Worm (Caenorhabditis elegans): Measurements from ENCODE around the gene C06E1.11.
A peak's percentile ranks its signal among the peaks of the same experiment; 100 is the strongest.

The C06E1.11 gene

ce11 chrIII:8643639-8644038 lies 27.2 kb upstream of the C06E1.11 start, which contains the start of gene twk-7:
Gene twk-7, minus strand, starts transcription at chrIII:8643739.
- TF ChIP-seq ztf-16 (tag; optimal IDR thresholded peaks at IDR 0.05) (no peak), sdc-2 (tag; optimal IDR thresholded peaks at IDR 0.05) (no peak), C08G9.2 (tag; optimal IDR thresholded peaks at IDR 0.05) (no peak), hlh-30 (tag; optimal IDR thresholded peaks at IDR 0.05; ENCODE audit: insufficient read depth) (no peak), mec-3 (tag; optimal IDR thresholded peaks at IDR 0.05; ENCODE audit: borderline replicate concordance) (no peak), pat-9 (tag; optimal IDR thresholded peaks at IDR 0.05) (no peak), C38D4.7 (GFP tag; optimal IDR thresholded peaks at IDR 0.05) (no peak), ceh-18 (tag; optimal IDR thresholded peaks at IDR 0.05) (no peak), fkh-10 (GFP tag; optimal IDR thresholded peaks at IDR 0.05) (no peak), pha-2 (tag; optimal IDR thresholded peaks at IDR 0.05) (no peak), T23F11.4 (GFP tag; optimal IDR thresholded peaks at IDR 0.05) (no peak), odd-2 (tag; optimal IDR thresholded peaks at IDR 0.05) (no peak), gmeb-2 (tag; optimal IDR thresholded peaks at IDR 0.05) (no peak), ref-2 (tag; optimal IDR thresholded peaks at IDR 0.05) (no peak), pax-1 (tag; optimal IDR thresholded peaks at IDR 0.05) (no peak), eyg-1 (tag; optimal IDR thresholded peaks at IDR 0.05) (no peak), ceh-9 (tag; optimal IDR thresholded peaks at IDR 0.05) (no peak)

ce11 chrIII:8639188-8639795 lies 22.8 kb upstream of the C06E1.11 start, which contains the start of gene fip-1:
Gene fip-1, plus strand, starts transcription at chrIII:8639745.
- TF ChIP-seq rnt-1 (tag; optimal IDR thresholded peaks at IDR 0.05) (no peak), ceh-2 (tag; optimal IDR thresholded peaks at IDR 0.05) (no peak), lin-11 (tag; optimal IDR thresholded peaks at IDR 0.05) (no peak), unc-42 (tag; optimal IDR thresholded peaks at IDR 0.05) (no peak), ceh-22 (tag; optimal IDR thresholded peaks at IDR 0.05) (no peak), pat-9 (tag; optimal IDR thresholded peaks at IDR 0.05) (no peak), ceh-6 (GFP tag; optimal IDR thresholded peaks at IDR 0.05) (no peak), gmeb-2 (tag; optimal IDR thresholded peaks at IDR 0.05) (no peak), lim-6 (tag; optimal IDR thresholded peaks at IDR 0.05) (no peak), hlh-8 (tag; optimal IDR thresholded peaks at IDR 0.05) (no peak), nhr-11 (tag; optimal IDR thresholded peaks at IDR 0.05) (no peak), eyg-1 (tag; optimal IDR thresholded peaks at IDR 0.05) (no peak), pqm-1 (tag; optimal IDR thresholded peaks at IDR 0.05) (no peak), ttx-3 (tag; optimal IDR thresholded peaks at IDR 0.05) (no peak), fax-1 (tag; optimal IDR thresholded peaks at IDR 0.05) (no peak), ceh-18 (tag; optimal IDR thresholded peaks at IDR 0.05) (no peak)

DNA sequence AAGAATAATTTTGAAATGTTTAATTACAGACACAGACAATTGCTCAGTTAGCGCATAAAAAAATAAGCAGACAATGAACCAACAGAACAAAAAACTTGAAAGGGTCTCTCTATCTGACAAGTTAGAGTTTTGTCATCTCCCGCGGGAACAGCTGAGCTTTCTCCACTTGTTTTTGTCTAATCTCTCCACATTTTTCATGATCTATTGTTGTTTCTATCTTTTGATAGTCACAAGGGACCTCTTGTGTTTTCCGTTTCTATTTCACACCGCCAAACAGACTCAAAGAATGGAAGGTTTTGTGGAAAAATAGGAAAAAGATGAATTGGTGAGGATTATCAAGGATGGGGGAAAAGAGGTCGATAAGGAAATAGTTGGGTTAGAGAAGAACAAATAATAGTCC lies 20.3 kb upstream of the C06E1.11 start:
- TF ChIP-seq madf-2 (tag; optimal IDR thresholded peaks at IDR 0.05) = no peak
- no peak for TF ChIP-seq rnt-1 (tag; optimal IDR thresholded peaks at IDR 0.05)
- TF ChIP-seq F13H6.1 (tag; optimal IDR thresholded peaks at IDR 0.05) = no peak
- no peak for TF ChIP-seq unc-42 (tag; optimal IDR thresholded peaks at IDR 0.05)
- TF ChIP-seq ttx-3 (tag; optimal IDR thresholded peaks at IDR 0.05) = no peak
- no peak for TF ChIP-seq pax-1 (tag; optimal IDR thresholded peaks at IDR 0.05)
- TF ChIP-seq che-1 (tag; optimal IDR thresholded peaks at IDR 0.05) = no peak
- TF ChIP-seq npax-4 (tag; optimal IDR thresholded peaks at IDR 0.05) = no peak
- no peak for TF ChIP-seq hlh-30 (tag; optimal IDR thresholded peaks at IDR 0.05; ENCODE audit: insufficient read depth)

- TF ChIP-seq dve-1 (tag; optimal IDR thresholded peaks at IDR 0.05) (no peak), unc-42 (tag; optimal IDR thresholded peaks at IDR 0.05) (peak; percentile 6)
Observed at ce11 chrIII:8630833-8631232, 14.3 kb upstream of the C06E1.11 start, which contains the start of gene dnj-10. Gene dnj-10, plus strand, starts transcription at chrIII:8631165.
